Fruit fly (Drosophila melanogaster) whole organism, embryonic: ENCODE results near the gene Cyp4ac1.

Source experiments
- ATbp ChIP-seq: fragments of 200-800 bp; sonication (Bioruptor generic); optimal IDR thresholded peaks from 2 replicates; lab custom pipeline; 2017; ENCODE audit warnings: missing biosample characterization, mild to moderate bottlenecking, missing genetic modification characterization, missing genetic modification reagents
- CG1024 ChIP-seq: fragments of 200-800 bp; sonication (Bioruptor generic); IDR thresholded peaks from 2 replicates; pipeline ENCODE4 v1.3.6; 2022; ENCODE audit warnings: missing biosample characterization, missing genetic modification characterization
- CG11504 ChIP-seq: fragments of 200-800 bp; sonication (Bioruptor generic); optimal IDR thresholded peaks from 3 replicates; lab custom pipeline; 2019; ENCODE audit warnings: missing biosample characterization, mild to moderate bottlenecking, missing genetic modification characterization, moderate library complexity
- CG11723 ChIP-seq: fragments of 200-800 bp; sonication (Bioruptor generic); optimal IDR thresholded peaks from 2 replicates; lab custom pipeline; 2017; ENCODE audit warnings: missing biosample characterization, mild to moderate bottlenecking, missing genetic modification characterization
- CG12155 ChIP-seq: fragments of 200-800 bp; sonication (Bioruptor generic); optimal IDR thresholded peaks from 3 replicates; lab custom pipeline; 2016; ENCODE audit warnings: missing biosample characterization, missing genetic modification characterization
- CG14965 ChIP-seq: fragments of 200-800 bp; sonication (Bioruptor generic); optimal IDR thresholded peaks from 2 replicates; lab custom pipeline; 2016; ENCODE audit warnings: missing biosample characterization, missing genetic modification characterization, borderline replicate concordance
- CG15011 ChIP-seq: fragments of 200-800 bp; sonication (Bioruptor generic); optimal IDR thresholded peaks from 3 replicates; lab custom pipeline; 2018; ENCODE audit warnings: missing biosample characterization, mild to moderate bottlenecking, missing genetic modification characterization
- CG15479 ChIP-seq: fragments of 200-800 bp; sonication (Bioruptor generic); optimal IDR thresholded peaks from 3 replicates; lab custom pipeline; 2019; ENCODE audit warnings: missing biosample characterization, mild to moderate bottlenecking, missing genetic modification characterization, moderate library complexity
- CG17802 ChIP-seq: fragments of 200-800 bp; sonication (Bioruptor generic); optimal IDR thresholded peaks from 2 replicates; lab custom pipeline; 2018; ENCODE audit warnings: missing biosample characterization, mild to moderate bottlenecking, missing genetic modification characterization, moderate library complexity
- CG18599 ChIP-seq: fragments of 200-800 bp; sonication (Bioruptor generic); optimal IDR thresholded peaks from 3 replicates; lab custom pipeline; 2017; ENCODE audit warnings: missing biosample characterization, missing genetic modification characterization, mild to moderate bottlenecking, moderate library complexity, missing genetic modification reagents
- CG2199 ChIP-seq: fragments of 200-800 bp; sonication (Bioruptor generic); IDR thresholded peaks from 3 replicates; pipeline ENCODE4 v1.3.6; 2022; ENCODE audit warnings: missing biosample characterization, missing genetic modification characterization
- CG31388 ChIP-seq: fragments of 200-800 bp; sonication (Bioruptor generic); optimal IDR thresholded peaks from 2 replicates; lab custom pipeline; 2016; ENCODE audit warnings: missing biosample characterization, missing genetic modification characterization
- CG3726 ChIP-seq: fragments of 200-800 bp; sonication (Bioruptor generic); IDR thresholded peaks from 3 replicates; pipeline ENCODE4, ENCODE4 v1.3.6; 2022; ENCODE audit warnings: missing biosample characterization, missing genetic modification characterization
- CG43689 ChIP-seq: fragments of 200-800 bp; sonication (Bioruptor generic); IDR thresholded peaks from 2 replicates; pipeline ENCODE4 v1.3.6; 2022; ENCODE audit warnings: missing biosample characterization, missing genetic modification characterization
- CG4854 ChIP-seq: fragments of 200-800 bp; sonication (Bioruptor generic); optimal IDR thresholded peaks from 2 replicates; lab custom pipeline; 2016; ENCODE audit warnings: missing biosample characterization, missing genetic modification characterization, inconsistent platforms
- CG7839 ChIP-seq: fragments of 200-800 bp; sonication (Bioruptor generic); optimal IDR thresholded peaks from 3 replicates; lab custom pipeline; 2018; ENCODE audit warnings: missing biosample characterization, mild to moderate bottlenecking, missing genetic modification characterization, moderate library complexity
- CG7987 ChIP-seq: fragments of 200-800 bp; sonication (Bioruptor generic); optimal IDR thresholded peaks from 2 replicates; lab custom pipeline; 2018; ENCODE audit warnings: missing biosample characterization, mild to moderate bottlenecking, missing genetic modification characterization, moderate library complexity
- CrebB ChIP-seq: fragments of 200-800 bp; sonication (Bioruptor generic); optimal IDR thresholded peaks from 3 replicates; lab custom pipeline; 2018; ENCODE audit warnings: missing biosample characterization, mild to moderate bottlenecking, missing genetic modification characterization
- H2.0 ChIP-seq: fragments of 200-800 bp; sonication (Bioruptor generic); IDR thresholded peaks from 2 replicates; pipeline ENCODE4 v1.3.6; 2022; ENCODE audit warnings: missing biosample characterization, missing genetic modification characterization
- HLHmδ ChIP-seq: fragments of 200-800 bp; sonication (Bioruptor generic); optimal IDR thresholded peaks from 2 replicates; lab custom pipeline; 2018; ENCODE audit warnings: missing biosample characterization, mild to moderate bottlenecking, missing genetic modification characterization, moderate library complexity
- Hand ChIP-seq: fragments of 200-800 bp; sonication (Bioruptor generic); optimal IDR thresholded peaks from 2 replicates; lab custom pipeline; 2017; ENCODE audit warnings: mild to moderate bottlenecking, missing biosample characterization, missing genetic modification reagents, missing genetic modification characterization
- Hey ChIP-seq: fragments of 200-800 bp; sonication (Bioruptor generic); optimal IDR thresholded peaks from 3 replicates; lab custom pipeline; 2018; ENCODE audit warnings: missing biosample characterization, mild to moderate bottlenecking, missing genetic modification characterization
- HmgD ChIP-seq: fragments of 200-800 bp; sonication (Bioruptor generic); optimal IDR thresholded peaks from 3 replicates; lab custom pipeline; 2016; ENCODE audit warnings: missing biosample characterization, missing genetic modification characterization
- NK7.1 ChIP-seq: fragments of 200-800 bp; sonication (Bioruptor generic); optimal IDR thresholded peaks from 3 replicates; lab custom pipeline; 2016; ENCODE audit warnings: missing biosample characterization, missing genetic modification characterization
- Neu2 ChIP-seq: fragments of 200-800 bp; sonication (Bioruptor generic); optimal IDR thresholded peaks from 3 replicates; lab custom pipeline; 2016; ENCODE audit warnings: missing biosample characterization, missing genetic modification characterization, borderline replicate concordance
- PHDP ChIP-seq: fragments of 200-800 bp; sonication (Bioruptor generic); optimal IDR thresholded peaks from 3 replicates; lab custom pipeline; 2018; ENCODE audit warnings: missing biosample characterization, mild to moderate bottlenecking, missing genetic modification characterization, moderate library complexity
- Stat92E ChIP-seq, 3 experiments: fragments of >200 bp in 2 of 3; fragments of 200-800 bp in 1 of 3; sonication (Bioruptor generic) in 1 of 3; optimal IDR thresholded peaks; 2 replicates each; lab custom pipeline; 2017 to 2019; ENCODE audit warnings: missing biosample characterization in 3 of 3, missing genetic modification characterization in 3 of 3, mild to moderate bottlenecking in 1 of 3, moderate library complexity in 1 of 3
- ab ChIP-seq: fragments of 200-800 bp; sonication (Bioruptor generic); optimal IDR thresholded peaks from 2 replicates; lab custom pipeline; 2016; ENCODE audit warnings: missing biosample characterization, missing genetic modification characterization
- ash1 ChIP-seq: fragments of 200-800 bp; sonication (Bioruptor generic); optimal IDR thresholded peaks from 2 replicates; lab custom pipeline; 2018; ENCODE audit warnings: missing biosample characterization, mild to moderate bottlenecking, missing genetic modification characterization
- bbx ChIP-seq: fragments of 200-800 bp; sonication (Bioruptor generic); IDR thresholded peaks from 2 replicates; pipeline ENCODE4 v1.3.6; 2022; ENCODE audit warnings: missing biosample characterization, missing genetic modification characterization; ENCODE audit not compliant: partially characterized antibody
- bigmax ChIP-seq: fragments of 200-800 bp; sonication (Bioruptor generic); optimal IDR thresholded peaks from 2 replicates; lab custom pipeline; 2018; ENCODE audit warnings: missing biosample characterization, mild to moderate bottlenecking, missing genetic modification characterization
- cg ChIP-seq: fragments of 200-800 bp; sonication (Bioruptor generic); optimal IDR thresholded peaks from 3 replicates; lab custom pipeline; 2019; ENCODE audit warnings: missing biosample characterization, mild to moderate bottlenecking, missing genetic modification characterization, moderate library complexity
- dan ChIP-seq: fragments of 200-800 bp; sonication (Bioruptor generic); IDR thresholded peaks from 2 replicates; pipeline ENCODE4 v1.3.6; 2022; ENCODE audit warnings: missing biosample characterization, missing genetic modification characterization
- gsb-n ChIP-seq: fragments of 200-800 bp; sonication (Bioruptor generic); optimal IDR thresholded peaks from 3 replicates; lab custom pipeline; 2018; ENCODE audit warnings: missing biosample characterization, mild to moderate bottlenecking, missing genetic modification characterization
- insv ChIP-seq, 2 experiments: fragments of 200-800 bp; sonication (Bioruptor generic); optimal IDR thresholded peaks; 3 replicates each; lab custom pipeline; 2016 to 2018; ENCODE audit warnings: missing biosample characterization in 2 of 2, missing genetic modification characterization in 2 of 2
- ken ChIP-seq: fragments of 200-800 bp; sonication (Bioruptor generic); IDR thresholded peaks from 3 replicates; pipeline ENCODE4 v1.3.6; 2022; ENCODE audit warnings: missing biosample characterization, missing genetic modification characterization
- nerfin-2 ChIP-seq: fragments of 200-800 bp; sonication (Bioruptor generic); IDR thresholded peaks from 2 replicates; pipeline ENCODE4 v1.3.6; 2022; ENCODE audit warnings: missing biosample characterization, missing genetic modification characterization; ENCODE audit not compliant: partially characterized antibody
- nmo ChIP-seq: fragments of 200-800 bp; sonication (Bioruptor generic); optimal IDR thresholded peaks from 2 replicates; lab custom pipeline; 2018; ENCODE audit warnings: missing biosample characterization, mild to moderate bottlenecking, missing genetic modification characterization, moderate library complexity
- odd ChIP-seq: fragments of 200-800 bp; sonication (Bioruptor generic); optimal IDR thresholded peaks from 2 replicates; lab custom pipeline; 2017; ENCODE audit warnings: missing biosample characterization, mild to moderate bottlenecking, missing genetic modification characterization
- p53 ChIP-seq: fragments of 200-800 bp; sonication (Bioruptor generic); optimal IDR thresholded peaks from 2 replicates; lab custom pipeline; 2016; ENCODE audit warnings: missing biosample characterization, missing genetic modification characterization
- psq ChIP-seq: fragments of 200-800 bp; sonication (Bioruptor generic); optimal IDR thresholded peaks from 2 replicates; lab custom pipeline; 2017; ENCODE audit warnings: missing biosample characterization, missing genetic modification characterization
- row ChIP-seq: fragments of 200-800 bp; sonication (Bioruptor generic); IDR thresholded peaks from 3 replicates; pipeline ENCODE4 v1.3.6; 2022; ENCODE audit warnings: missing biosample characterization, missing genetic modification characterization
- salm ChIP-seq: fragments of 200-800 bp; sonication (Bioruptor generic); optimal IDR thresholded peaks from 2 replicates; lab custom pipeline; 2018; ENCODE audit warnings: missing biosample characterization, mild to moderate bottlenecking, missing genetic modification characterization
- shn ChIP-seq: fragments of 200-800 bp; sonication (Bioruptor generic); optimal IDR thresholded peaks from 3 replicates; lab custom pipeline; 2016; ENCODE audit warnings: missing biosample characterization, missing genetic modification characterization
- sr ChIP-seq: fragments of 200-800 bp; sonication (Bioruptor generic); IDR thresholded peaks from 3 replicates; pipeline ENCODE4 v1.3.6; 2022; ENCODE audit warnings: missing biosample characterization, missing genetic modification characterization
- ssp ChIP-seq: fragments of 200-800 bp; sonication (Bioruptor generic); IDR thresholded peaks from 2 replicates; pipeline ENCODE4 v1.3.6; 2022; ENCODE audit warnings: missing biosample characterization, missing genetic modification characterization
- tin ChIP-seq: fragments of 200-800 bp; sonication (Bioruptor generic); optimal IDR thresholded peaks from 3 replicates; lab custom pipeline; 2016; ENCODE audit warnings: missing biosample characterization, missing genetic modification characterization
- trh ChIP-seq: fragments of 200-800 bp; sonication (Bioruptor generic); optimal IDR thresholded peaks from 2 replicates; lab custom pipeline; 2016; ENCODE audit warnings: missing biosample characterization, missing genetic modification characterization
- vnd ChIP-seq: fragments of 200-800 bp; sonication (Bioruptor generic); IDR thresholded peaks from 3 replicates; pipeline ENCODE4 v1.3.6; 2022; ENCODE audit warnings: missing biosample characterization, missing genetic modification characterization; ENCODE audit not compliant: partially characterized antibody

Cyp4ac1 gene

dm6 chr2L:5292977-5293513 is 29.2 kb downstream of the Cyp4ac1 start (continued):
- TF ChIP-seq gsb-n (tag; lab: Kevin White, UChicago), result peak; percentile 90
- peak; percentile 35 for TF ChIP-seq salm
- peak; percentile 35 for TF ChIP-seq HLHmδ (GFP tag; lab: Kevin White, UChicago)
- TF ChIP-seq dan, result no peak
- peak; percentile 41 for TF ChIP-seq CrebB (tag; lab: Kevin White, UChicago)
- peak in 1 of 2 experiments; percentile 71 for TF ChIP-seq insv (GFP tag; optimal IDR thresholded peaks at IDR 0.05; lab: Kevin White, UChicago)
- TF ChIP-seq ab (GFP tag; lab: Kevin White, UChicago), result no peak
- no peak for TF ChIP-seq CG7987 (GFP tag; lab: Kevin White, UChicago)
- no peak for TF ChIP-seq CG43689 (GFP tag; lab: Robert Waterston, UW)
- no peak for TF ChIP-seq bigmax (GFP tag; lab: Kevin White, UChicago)
- TF ChIP-seq CG3726 (GFP tag; lab: Robert Waterston, UW), result no peak
- peak; percentile 43 for TF ChIP-seq CG4854 (GFP tag; lab: Kevin White, UChicago)
- TF ChIP-seq ssp, result peak; percentile 66
- TF ChIP-seq ATbp (GFP tag; lab: Kevin White, UChicago), result peak; percentile 71
- peak; percentile 67 for TF ChIP-seq CG15011
- peak; percentile 73 for TF ChIP-seq CG18599
- TF ChIP-seq trh (GFP tag; lab: Kevin White, UChicago), result no peak
- peak in 1 of 3 experiments; percentile 92 for TF ChIP-seq Stat92E (GFP tag; optimal IDR thresholded peaks at IDR 0.05; lab: Kevin White, UChicago)
- TF ChIP-seq HmgD (GFP tag; lab: Kevin White, UChicago), result no peak
- peak; percentile 47 for TF ChIP-seq CG17802 (tag; lab: Kevin White, UChicago)
- TF ChIP-seq Hey (tag; lab: Kevin White, UChicago), result no peak
- TF ChIP-seq shn (GFP tag; lab: Kevin White, UChicago), result peak; percentile 21
- no peak for TF ChIP-seq CG2199 (GFP tag; lab: Robert Waterston, UW)
- TF ChIP-seq row (GFP tag; lab: Robert Waterston, UW), result peak; percentile 91
- TF ChIP-seq CG15479 (GFP tag; lab: Kevin White, UChicago), result peak; percentile 20
- peak; percentile 57 for TF ChIP-seq CG12155
- peak; percentile 11; the same call in 1 of the 3 replicates for TF ChIP-seq sr
- peak; percentile 83 for TF ChIP-seq CG7839
- peak; percentile 25 for TF ChIP-seq Hand (GFP tag; lab: Kevin White, UChicago)
- TF ChIP-seq ken (GFP tag; lab: Robert Waterston, UW), result peak; percentile 69; the same call in 1 of the 3 replicates
- no peak; the same call in 1 of the 2 replicates for TF ChIP-seq CG1024 (GFP tag; lab: Robert Waterston, UW)
- peak; percentile 85 for TF ChIP-seq CG11504 (tag; lab: Kevin White, UChicago)
- peak; percentile 26 for TF ChIP-seq NK7.1
- peak; percentile 5 for TF ChIP-seq p53 (GFP tag; lab: Kevin White, UChicago)
- TF ChIP-seq tin (GFP tag; lab: Kevin White, UChicago), result peak; percentile 71
- no peak for TF ChIP-seq CG31388 (GFP tag; lab: Kevin White, UChicago)
- peak; percentile 34 for TF ChIP-seq odd (GFP tag; lab: Kevin White, UChicago)
- peak; percentile 84 for TF ChIP-seq cg (GFP tag; lab: Kevin White, UChicago)
- TF ChIP-seq ash1, result no peak
- peak; percentile 84 for TF ChIP-seq PHDP (tag; lab: Kevin White, UChicago)
- no peak for TF ChIP-seq bbx (GFP tag; lab: Robert Waterston, UW)
- TF ChIP-seq nerfin-2 (GFP tag; lab: Robert Waterston, UW), result no peak
- TF ChIP-seq nmo (GFP tag; lab: Kevin White, UChicago), result peak; percentile 89
- TF ChIP-seq psq (GFP tag; lab: Kevin White, UChicago), result no peak
- TF ChIP-seq CG14965 (GFP tag; lab: Kevin White, UChicago), result peak; percentile 19
- TF ChIP-seq CG11723 (GFP tag; lab: Kevin White, UChicago), result peak; percentile 62
- no peak for TF ChIP-seq vnd
- TF ChIP-seq H2.0, result 0 out of 2 replicates have a peak, but pooled peaks have one; percentile 50
- no peak for TF ChIP-seq Neu2
